Fruit fly (Drosophila melanogaster): ENCODE data around the gene Mbs.

DNA sequence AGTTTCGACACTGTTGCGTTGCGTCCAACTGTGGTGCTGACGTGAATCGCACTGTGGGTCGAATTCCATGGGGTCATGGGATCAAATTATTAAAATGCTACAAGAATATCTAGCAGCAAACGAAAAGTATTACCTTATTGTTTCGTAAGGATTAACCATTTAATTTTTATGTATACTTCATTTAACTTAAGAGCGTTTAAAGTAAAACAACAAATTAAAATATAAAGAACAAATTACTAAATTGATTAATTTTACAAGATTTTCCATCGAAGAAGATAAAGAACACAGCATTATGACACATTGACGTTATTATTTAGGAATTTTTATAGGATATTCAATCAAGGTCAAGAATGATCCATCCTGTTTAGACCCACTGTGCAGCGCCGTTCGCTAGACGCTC, 2.3 kb downstream of the Mbs start:
- TF ChIP-seq vri (GFP tag; optimal IDR thresholded peaks at IDR 0.05) (no peak), CG11762 (GFP tag; optimal IDR thresholded peaks at IDR 0.05; ENCODE audit: insufficient read depth) (no peak)

Data from whole organism, prepupa.